Worm (Caenorhabditis elegans) whole organism, mixed stage, embryonic: Measurements from ENCODE around the gene cht-4.

ENCODE experiments used
- bed-3 ChIP-seq: fragments of 200-800 bp; sonication (Bioruptor generic); optimal IDR thresholded peaks from 3 replicates; lab custom pipeline; 2018; ENCODE audit warnings: mild to moderate bottlenecking, missing genetic modification characterization, moderate library complexity, missing compliant biosample characterization
- ces-1 ChIP-seq: fragments of 150-350 bp; optimal IDR thresholded peaks from 2 replicates; lab custom pipeline; 2014; ENCODE audit warnings: missing biosample characterization, missing genetic modification reagents, missing genetic modification characterization
- elt-1 ChIP-seq: sonication (generic microtip); optimal IDR thresholded peaks from 2 replicates; lab custom pipeline; 2017; ENCODE audit warnings: missing genetic modification characterization, mild to moderate bottlenecking, missing compliant biosample characterization, antibody characterized with exemption, moderate library complexity, borderline replicate concordance; ENCODE audit not compliant: insufficient read depth
- mab-5 ChIP-seq: fragments of 150-350 bp; optimal IDR thresholded peaks from 2 replicates; lab custom pipeline; 2014; ENCODE audit warnings: missing biosample characterization, missing genetic modification characterization
- nhr-28 ChIP-seq: fragments of 150-350 bp; optimal IDR thresholded peaks from 2 replicates; lab custom pipeline; 2014; ENCODE audit warnings: missing biosample characterization, missing genetic modification characterization
- nhr-76 ChIP-seq: sonication (generic microtip); optimal IDR thresholded peaks from 2 replicates; lab custom pipeline; 2017; ENCODE audit warnings: missing biosample characterization, missing genetic modification characterization
- snpc-4 ChIP-seq: fragments of 150-350 bp; optimal IDR thresholded peaks from 2 replicates; lab custom pipeline; 2014; ENCODE audit warnings: missing biosample characterization, missing genetic modification characterization
- unc-62 ChIP-seq: fragments of 150-350 bp; optimal IDR thresholded peaks from 2 replicates; lab custom pipeline; 2014; ENCODE audit warnings: missing biosample characterization, missing genetic modification reagents, missing genetic modification characterization
- zip-8 ChIP-seq: fragments of 150-350 bp; optimal IDR thresholded peaks from 2 replicates; lab custom pipeline; 2014; ENCODE audit warnings: missing biosample characterization, missing genetic modification characterization
- ztf-11 ChIP-seq: fragments of 150-350 bp; optimal IDR thresholded peaks from 2 replicates; lab custom pipeline; 2014; ENCODE audit warnings: missing biosample characterization, missing genetic modification characterization

DNA sequence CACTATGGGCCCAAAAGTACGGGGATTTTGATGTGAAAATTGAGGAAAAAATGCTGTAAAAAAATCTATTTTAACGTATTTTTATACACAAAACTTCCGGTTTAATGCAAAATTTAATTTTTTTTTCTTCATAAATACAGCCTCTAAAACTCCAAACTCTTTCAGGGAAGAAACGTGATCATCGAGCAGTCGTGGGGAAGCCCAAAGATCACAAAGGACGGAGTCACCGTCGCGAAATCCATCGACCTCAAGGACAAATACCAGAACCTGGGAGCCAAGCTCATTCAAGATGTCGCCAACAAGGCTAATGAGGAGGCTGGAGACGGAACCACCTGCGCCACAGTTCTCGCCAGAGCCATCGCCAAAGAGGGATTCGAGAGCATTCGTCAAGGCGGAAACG, 37.4 kb downstream of the cht-4 start:
- TF ChIP-seq snpc-4: no peak
- TF ChIP-seq bed-3 (GFP tag; lab: Kevin White, UChicago): no peak
- TF ChIP-seq mab-5 (tag; lab: Kevin White, UChicago): no peak
- no peak for TF ChIP-seq nhr-76 (tag; lab: Kevin White, UChicago)
- TF ChIP-seq ces-1: no peak
- no peak for TF ChIP-seq unc-62 (GFP tag; lab: Kevin White, UChicago)
- TF ChIP-seq nhr-28 (tag; lab: Kevin White, UChicago): no peak
- no peak for TF ChIP-seq elt-1
- TF ChIP-seq ztf-11 (tag; lab: Kevin White, UChicago): no peak
- TF ChIP-seq zip-8 (tag; lab: Kevin White, UChicago): no peak
